Fruit fly (Drosophila melanogaster): ENCODE data around the gene CG1316.
A peak's percentile ranks its signal among the peaks of the same experiment; 100 is the strongest.

The CG1316 gene

dm6 chr3L:4288591-4289056 lies 5.0 kb downstream of the CG1316 start, which contains the start of gene Hexo1 (continued):
- TF ChIP-seq CG17361 (GFP tag; IDR thresholded peaks at IDR 0.05) (peak; percentile 30; the same call in 1 of the 3 replicates), pita (GFP tag; optimal IDR thresholded peaks at IDR 0.05) (no peak), Med (GFP tag) (peak; percentile 82), sd (tag; optimal IDR thresholded peaks at IDR 0.05) (peak; percentile 19), esg (GFP tag; conservative IDR thresholded peaks at IDR 0.05) (no peak), hkb (optimal IDR thresholded peaks at IDR 0.05) (no peak), hkb (GFP tag; IDR thresholded peaks at IDR 0.05) (peak; percentile 61), sens (GFP tag) (peak; percentile 21), CG17385 (GFP tag; optimal IDR thresholded peaks at IDR 0.05) (peak; percentile 36), Meics (GFP tag; optimal IDR thresholded peaks at IDR 0.05) (peak; percentile 44), CG11085 (GFP tag; IDR thresholded peaks at IDR 0.05) (no peak), Hmx (GFP tag; optimal IDR thresholded peaks at IDR 0.05) (no peak), caup (GFP tag; optimal IDR thresholded peaks at IDR 0.05; ENCODE audit: severe bottlenecking) (peak; percentile 29), ATbp (GFP tag; optimal IDR thresholded peaks at IDR 0.05) (peak; percentile 40), Myb (GFP tag; optimal IDR thresholded peaks at IDR 0.05) (no peak), CG15514 (GFP tag; optimal IDR thresholded peaks at IDR 0.05) (peak; percentile 78), BtbVII (GFP tag; optimal IDR thresholded peaks at IDR 0.05) (peak; percentile 21), Hmr (GFP tag; optimal IDR thresholded peaks at IDR 0.05) (peak; percentile 37), chinmo (GFP tag; IDR thresholded peaks at IDR 0.05; ENCODE audit: partially characterized antibody) (0 out of 4 replicates have a peak, but pooled peaks have one; percentile 47), Sox102F (GFP tag; optimal IDR thresholded peaks at IDR 0.05) (peak; percentile 33), CG3281 (GFP tag; optimal IDR thresholded peaks at IDR 0.05) (peak; percentile 42), CG9797 (GFP tag; optimal IDR thresholded peaks at IDR 0.05) (no peak), Nf-YC (tag; optimal IDR thresholded peaks at IDR 0.05) (peak; percentile 0), CG3847 (GFP tag; IDR thresholded peaks at IDR 0.05) (no peak), B-H2 (GFP tag; optimal IDR thresholded peaks at IDR 0.05) (no peak), Pdp1 (GFP tag; optimal IDR thresholded peaks at IDR 0.05) (peak in 1 of 2 experiments; percentile 23), CG8290 (GFP tag; optimal IDR thresholded peaks at IDR 0.05) (no peak), CG8290 (tag; optimal IDR thresholded peaks at IDR 0.05) (peak in 1 of 2 experiments; percentile 51), CG34376 (GFP tag; optimal IDR thresholded peaks at IDR 0.05) (peak; percentile 79), CG13424 (tag; optimal IDR thresholded peaks at IDR 0.05) (peak; percentile 42), CG2120 (GFP tag; optimal IDR thresholded peaks at IDR 0.05) (peak; percentile 53), GATAe (GFP tag; conservative IDR thresholded peaks at IDR 0.05) (peak; percentile 37; the same call in 1 of the 2 replicates), D19A (tag; optimal IDR thresholded peaks at IDR 0.05) (peak; percentile 97), wdn (GFP tag; IDR thresholded peaks at IDR 0.05) (0 out of 2 replicates have a peak, but pooled peaks have one; percentile 33), Dek (tag; optimal IDR thresholded peaks at IDR 0.05) (no peak), CG9215 (GFP tag; IDR thresholded peaks at IDR 0.05) (no peak), CG12659 (GFP tag; optimal IDR thresholded peaks at IDR 0.05) (peak; percentile 27), CG1603 (tag; optimal IDR thresholded peaks at IDR 0.05) (peak; percentile 23), grau (tag; optimal IDR thresholded peaks at IDR 0.05) (peak; percentile 39), Drgx (GFP tag; IDR thresholded peaks at IDR 0.05) (0 out of 2 replicates have a peak, but pooled peaks have one; percentile 15), bab2 (GFP tag; optimal IDR thresholded peaks at IDR 0.05) (peak; percentile 13), sug (tag; optimal IDR thresholded peaks at IDR 0.05) (peak; percentile 80), CG10267 (tag; optimal IDR thresholded peaks at IDR 0.05) (peak; percentile 8), CG6791 (GFP tag; IDR thresholded peaks at IDR 0.05; ENCODE audit: partially characterized antibody) (0 out of 3 replicates have a peak, but pooled peaks have one; percentile 22), Fer3 (tag; optimal IDR thresholded peaks at IDR 0.05) (peak; percentile 25), Xrp1 (GFP tag; IDR thresholded peaks at IDR 0.05) (peak; percentile 27; the same call in 1 of the 2 replicates), ash1 (GFP tag; optimal IDR thresholded peaks at IDR 0.05) (no peak), CG13287 (GFP tag; IDR thresholded peaks at IDR 0.05; ENCODE audit: partially characterized antibody) (peak; percentile 23; the same call in 1 of the 2 replicates), row (GFP tag; IDR thresholded peaks at IDR 0.05) (peak; percentile 79), CG7556 (GFP tag; optimal IDR thresholded peaks at IDR 0.05) (peak; percentile 29)
